Fruit fly (Drosophila melanogaster) whole organism, embryonic: ENCODE results near the gene eEF1alpha2.

Experiments
- Ada2b ChIP-seq: fragments of 200-800 bp; sonication (Bioruptor generic); IDR thresholded peaks from 2 replicates; pipeline ENCODE4 v1.3.6; 2022; ENCODE audit warnings: missing biosample characterization, missing genetic modification characterization
- Asciz ChIP-seq: fragments of 200-800 bp; sonication (Bioruptor generic); optimal IDR thresholded peaks from 2 replicates; lab custom pipeline; 2017; ENCODE audit warnings: missing biosample characterization, mild to moderate bottlenecking, missing genetic modification characterization, missing genetic modification reagents
- Awh ChIP-seq: fragments of 200-800 bp; sonication (Bioruptor generic); IDR thresholded peaks from 2 replicates; pipeline ENCODE4, ENCODE4 v1.3.6; 2022; ENCODE audit warnings: missing biosample characterization, missing genetic modification characterization
- CG12071 ChIP-seq: fragments of 200-800 bp; sonication (Bioruptor generic); optimal IDR thresholded peaks from 3 replicates; lab custom pipeline; 2018; ENCODE audit warnings: missing biosample characterization, mild to moderate bottlenecking, missing genetic modification characterization
- CG12942 ChIP-seq: fragments of 200-800 bp; sonication (Bioruptor generic); optimal IDR thresholded peaks from 3 replicates; lab custom pipeline; 2016; ENCODE audit warnings: missing biosample characterization, missing genetic modification characterization
- CG14667 ChIP-seq: fragments of 200-800 bp; sonication (Bioruptor generic); IDR thresholded peaks from 2 replicates; pipeline ENCODE4 v1.3.6; 2022; ENCODE audit warnings: missing biosample characterization, missing genetic modification characterization
- CG1603 ChIP-seq: fragments of 200-800 bp; sonication (Bioruptor generic); optimal IDR thresholded peaks from 2 replicates; lab custom pipeline; 2019; ENCODE audit warnings: missing biosample characterization, mild to moderate bottlenecking, missing genetic modification characterization, moderate library complexity
- CG17361 ChIP-seq: fragments of 200-800 bp; sonication (Bioruptor generic); IDR thresholded peaks from 3 replicates; pipeline ENCODE4 v1.3.6; 2022; ENCODE audit warnings: missing biosample characterization, missing genetic modification characterization
- CG17568 ChIP-seq: fragments of 200-800 bp; sonication (Bioruptor generic); optimal IDR thresholded peaks from 2 replicates; lab custom pipeline; 2018; ENCODE audit warnings: missing biosample characterization, mild to moderate bottlenecking, missing genetic modification characterization, moderate library complexity
- CG2712 ChIP-seq: fragments of 200-800 bp; optimal IDR thresholded peaks from 3 replicates; lab custom pipeline; 2019; ENCODE audit warnings: missing biosample characterization, mild to moderate bottlenecking, missing genetic modification characterization, moderate library complexity
- CG31388 ChIP-seq: fragments of 200-800 bp; sonication (Bioruptor generic); optimal IDR thresholded peaks from 2 replicates; lab custom pipeline; 2016; ENCODE audit warnings: missing biosample characterization, missing genetic modification characterization
- CG42726 ChIP-seq: fragments of 200-800 bp; sonication (Bioruptor generic); IDR thresholded peaks from 2 replicates; pipeline ENCODE4 v1.3.6; 2022; ENCODE audit warnings: missing biosample characterization, missing genetic modification characterization; ENCODE audit not compliant: partially characterized antibody
- CG4617 ChIP-seq: fragments of 200-800 bp; sonication (Bioruptor generic); optimal IDR thresholded peaks from 3 replicates; lab custom pipeline; 2016; ENCODE audit warnings: missing biosample characterization, missing genetic modification characterization, borderline replicate concordance
- CG4707 ChIP-seq: fragments of 200-800 bp; sonication (Bioruptor generic); optimal IDR thresholded peaks from 2 replicates; lab custom pipeline; 2018; ENCODE audit warnings: missing biosample characterization, mild to moderate bottlenecking, missing genetic modification characterization, moderate library complexity
- CG6683 ChIP-seq: fragments of 200-800 bp; sonication (Bioruptor generic); optimal IDR thresholded peaks from 2 replicates; lab custom pipeline; 2017; ENCODE audit warnings: missing biosample characterization, mild to moderate bottlenecking, missing genetic modification characterization, missing genetic modification reagents
- CG7372 ChIP-seq: fragments of 200-800 bp; sonication (Bioruptor generic); IDR thresholded peaks from 2 replicates; pipeline ENCODE4 v1.3.6; 2022; ENCODE audit warnings: missing biosample characterization, missing genetic modification characterization
- CG7987 ChIP-seq: fragments of 200-800 bp; sonication (Bioruptor generic); optimal IDR thresholded peaks from 2 replicates; lab custom pipeline; 2018; ENCODE audit warnings: missing biosample characterization, mild to moderate bottlenecking, missing genetic modification characterization, moderate library complexity
- CG9727 ChIP-seq: fragments of 200-800 bp; sonication (Bioruptor generic); optimal IDR thresholded peaks from 3 replicates; lab custom pipeline; 2017; ENCODE audit warnings: missing biosample characterization, mild to moderate bottlenecking, missing genetic modification characterization
- Ets97D ChIP-seq: fragments of 200-800 bp; sonication (Bioruptor generic); optimal IDR thresholded peaks from 3 replicates; lab custom pipeline; 2016; ENCODE audit warnings: missing biosample characterization, missing genetic modification characterization
- Hand ChIP-seq: fragments of 200-800 bp; sonication (Bioruptor generic); optimal IDR thresholded peaks from 2 replicates; lab custom pipeline; 2017; ENCODE audit warnings: mild to moderate bottlenecking, missing biosample characterization, missing genetic modification reagents, missing genetic modification characterization
- Lim3 ChIP-seq: fragments of 200-800 bp; sonication (Bioruptor generic); IDR thresholded peaks from 2 replicates; pipeline ENCODE4 v1.3.6; 2022; ENCODE audit warnings: missing biosample characterization, missing genetic modification characterization
- Mad ChIP-seq: fragments of 200-800 bp; sonication (Bioruptor generic); optimal IDR thresholded peaks from 2 replicates; lab custom pipeline; 2016; ENCODE audit warnings: missing biosample characterization, missing genetic modification characterization
- NC2β ChIP-seq: fragments of 200-800 bp; sonication (Bioruptor generic); optimal IDR thresholded peaks from 2 replicates; lab custom pipeline; 2016; ENCODE audit warnings: missing biosample characterization, missing genetic modification characterization
- Oli ChIP-seq: fragments of 200-800 bp; sonication (Bioruptor generic); optimal IDR thresholded peaks from 2 replicates; lab custom pipeline; 2018; ENCODE audit warnings: missing biosample characterization, mild to moderate bottlenecking, missing genetic modification characterization, moderate library complexity
- Rx ChIP-seq: fragments of 200-800 bp; sonication (Bioruptor generic); IDR thresholded peaks from 2 replicates; pipeline ENCODE4 v1.3.6; 2022; ENCODE audit warnings: missing biosample characterization, missing genetic modification characterization
- Spps ChIP-seq: fragments of 200-800 bp; sonication (Bioruptor generic); optimal IDR thresholded peaks from 2 replicates; lab custom pipeline; 2018; ENCODE audit warnings: missing biosample characterization, mild to moderate bottlenecking, missing genetic modification characterization
- Taf1 ChIP-seq: fragments of 200-800 bp; sonication (Bioruptor generic); IDR thresholded peaks from 2 replicates; pipeline ENCODE4 v1.3.6; 2022; ENCODE audit warnings: missing biosample characterization, missing genetic modification characterization
- Vsx1 ChIP-seq: fragments of 200-800 bp; sonication (Bioruptor generic); optimal IDR thresholded peaks from 2 replicates; lab custom pipeline; 2017; ENCODE audit warnings: missing biosample characterization, mild to moderate bottlenecking, missing genetic modification characterization, missing genetic modification reagents
- ab ChIP-seq: fragments of 200-800 bp; sonication (Bioruptor generic); optimal IDR thresholded peaks from 2 replicates; lab custom pipeline; 2016; ENCODE audit warnings: missing biosample characterization, missing genetic modification characterization
- abd-A ChIP-seq: fragments of 200-800 bp; sonication (Bioruptor generic); optimal IDR thresholded peaks from 3 replicates; lab custom pipeline; 2019; ENCODE audit warnings: missing biosample characterization, mild to moderate bottlenecking, missing genetic modification characterization, moderate library complexity
- aop ChIP-seq: fragments of 200-800 bp; sonication (Bioruptor generic); IDR thresholded peaks from 2 replicates; pipeline ENCODE4 v1.3.6; 2022; ENCODE audit warnings: missing biosample characterization, missing genetic modification characterization
- crp ChIP-seq, 2 experiments: fragments of 200-800 bp; sonication (Bioruptor generic); optimal IDR thresholded peaks; 2 replicates in 1 of 2; 3 replicates in 1 of 2; lab custom pipeline; 2017; ENCODE audit warnings: missing biosample characterization in 2 of 2, missing genetic modification characterization in 2 of 2, mild to moderate bottlenecking in 1 of 2, moderate library complexity in 1 of 2
- da ChIP-seq: fragments of 200-800 bp; sonication (Bioruptor generic); optimal IDR thresholded peaks from 2 replicates; lab custom pipeline; 2016; ENCODE audit warnings: missing biosample characterization, missing genetic modification characterization
- dan ChIP-seq: fragments of 200-800 bp; sonication (Bioruptor generic); IDR thresholded peaks from 2 replicates; pipeline ENCODE4 v1.3.6; 2022; ENCODE audit warnings: missing biosample characterization, missing genetic modification characterization
- dmrt11E ChIP-seq: fragments of 200-800 bp; sonication (Bioruptor generic); optimal IDR thresholded peaks from 3 replicates; lab custom pipeline; 2018; ENCODE audit warnings: missing biosample characterization, mild to moderate bottlenecking, missing genetic modification characterization, moderate library complexity
- ems ChIP-seq: fragments of 200-800 bp; sonication (Bioruptor generic); optimal IDR thresholded peaks from 3 replicates; lab custom pipeline; 2016; ENCODE audit warnings: missing biosample characterization, missing genetic modification characterization
- gcm2 ChIP-seq: fragments of 200-800 bp; sonication (Bioruptor generic); optimal IDR thresholded peaks from 2 replicates; lab custom pipeline; 2016; ENCODE audit warnings: missing biosample characterization, missing genetic modification characterization
- ham ChIP-seq: fragments of 200-800 bp; sonication (Bioruptor generic); IDR thresholded peaks from 2 replicates; pipeline ENCODE4 v1.3.6; 2022; ENCODE audit warnings: missing biosample characterization, missing genetic modification characterization
- jigr1 ChIP-seq: fragments of 200-800 bp; sonication (Bioruptor generic); IDR thresholded peaks from 3 replicates; pipeline ENCODE4 v1.3.6; 2022; ENCODE audit warnings: missing biosample characterization, missing genetic modification characterization
- jing ChIP-seq: fragments of 200-800 bp; sonication (Bioruptor generic); optimal IDR thresholded peaks from 2 replicates; lab custom pipeline; 2018; ENCODE audit warnings: missing biosample characterization, mild to moderate bottlenecking, missing genetic modification characterization
- kah ChIP-seq: fragments of 200-800 bp; sonication (Bioruptor generic); optimal IDR thresholded peaks from 2 replicates; lab custom pipeline; 2018; ENCODE audit warnings: missing biosample characterization, mild to moderate bottlenecking, missing genetic modification characterization
- kay ChIP-seq: fragments of 200-800 bp; sonication (Bioruptor generic); optimal IDR thresholded peaks from 2 replicates; lab custom pipeline; 2016; ENCODE audit warnings: missing biosample characterization, missing genetic modification characterization
- lmd ChIP-seq: fragments of 200-800 bp; sonication (Bioruptor generic); IDR thresholded peaks from 2 replicates; pipeline ENCODE4 v1.3.6; 2022; ENCODE audit warnings: missing biosample characterization, missing genetic modification characterization
- maf-S ChIP-seq: fragments of 200-800 bp; sonication (Bioruptor generic); optimal IDR thresholded peaks from 2 replicates; lab custom pipeline; 2016; ENCODE audit warnings: missing biosample characterization, missing genetic modification characterization
- mld ChIP-seq: fragments of 200-800 bp; sonication (Bioruptor generic); IDR thresholded peaks from 3 replicates; pipeline ENCODE4 v1.3.6; 2022; ENCODE audit warnings: missing biosample characterization, missing genetic modification characterization; ENCODE audit not compliant: partially characterized antibody
- pros ChIP-seq: fragments of 200-800 bp; sonication (Bioruptor generic); optimal IDR thresholded peaks from 3 replicates; lab custom pipeline; 2019; ENCODE audit warnings: missing biosample characterization, mild to moderate bottlenecking, missing genetic modification characterization, moderate library complexity
- schlank ChIP-seq: fragments of 200-800 bp; sonication (Bioruptor generic); optimal IDR thresholded peaks from 2 replicates; lab custom pipeline; 2018; ENCODE audit warnings: missing biosample characterization, mild to moderate bottlenecking, missing genetic modification characterization
- ttk ChIP-seq: fragments of 200-800 bp; sonication (Bioruptor generic); IDR thresholded peaks from 2 replicates; pipeline ENCODE4 v2.1.2; 2022; ENCODE audit warnings: missing biosample characterization, missing genetic modification characterization
- vfl ChIP-seq: fragments of 200-800 bp; sonication (Bioruptor generic); optimal IDR thresholded peaks from 2 replicates; lab custom pipeline; 2016; ENCODE audit warnings: missing biosample characterization, missing genetic modification characterization
- wor ChIP-seq: fragments of 200-800 bp; sonication (Bioruptor generic); IDR thresholded peaks from 2 replicates; pipeline ENCODE4 v1.3.6; 2022; ENCODE audit warnings: missing biosample characterization, missing genetic modification characterization

The eEF1alpha2 gene

dm6 chr3R:31706142-31706894, 31.9 kb upstream of the eEF1alpha2 start (continued):
- TF ChIP-seq Ada2b (GFP tag; lab: Robert Waterston, UW) (no peak), vfl (GFP tag; lab: Kevin White, UChicago) (no peak), CG14667 (GFP tag; lab: Robert Waterston, UW) (no peak), Asciz (GFP tag; lab: Kevin White, UChicago) (no peak), Oli (no peak), lmd (no peak), jing (no peak), dmrt11E (tag; lab: Kevin White, UChicago) (peak; percentile 80), dan (GFP tag; lab: Robert Waterston, UW) (peak; percentile 47; the same call in 1 of the 2 replicates), pros (GFP tag; lab: Kevin White, UChicago) (no peak), Rx (GFP tag; lab: Robert Waterston, UW) (peak; percentile 50; the same call in 1 of the 2 replicates), CG4707 (GFP tag; lab: Kevin White, UChicago) (no peak), Vsx1 (GFP tag; lab: Kevin White, UChicago) (no peak), Awh (GFP tag; lab: Robert Waterston, UW) (no peak), CG12942 (GFP tag; lab: Kevin White, UChicago) (no peak), CG6683 (GFP tag; lab: Kevin White, UChicago) (no peak), Hand (GFP tag; lab: Kevin White, UChicago) (no peak), schlank (no peak), crp (GFP tag; optimal IDR thresholded peaks at IDR 0.05; lab: Kevin White, UChicago) (no peak), CG31388 (no peak), CG4617 (GFP tag; lab: Kevin White, UChicago) (no peak), aop (no peak), CG12071 (GFP tag; lab: Kevin White, UChicago) (no peak), abd-A (tag; lab: Kevin White, UChicago) (no peak), CG1603 (tag; lab: Kevin White, UChicago) (peak; percentile 39), CG17361 (peak; percentile 41; the same call in 1 of the 3 replicates), ttk (no peak), kay (GFP tag; lab: Kevin White, UChicago) (no peak), Lim3 (no peak), Spps (peak; percentile 51), ems (no peak), CG7372 (GFP tag; lab: Robert Waterston, UW) (no peak), gcm2 (GFP tag; lab: Kevin White, UChicago) (no peak), NC2β (GFP tag; lab: Kevin White, UChicago) (no peak), CG7987 (GFP tag; lab: Kevin White, UChicago) (no peak), CG2712 (tag; lab: Kevin White, UChicago) (peak; percentile 78), Ets97D (no peak), jigr1 (GFP tag; lab: Robert Waterston, UW) (no peak), maf-S (GFP tag; lab: Kevin White, UChicago) (no peak), CG17568 (GFP tag; lab: Kevin White, UChicago) (no peak), CG42726 (GFP tag; lab: Robert Waterston, UW) (no peak), Taf1 (no peak), mld (GFP tag; lab: Robert Waterston, UW) (no peak), CG9727 (GFP tag; lab: Kevin White, UChicago) (peak; percentile 62), da (GFP tag; lab: Kevin White, UChicago) (no peak), kah (no peak), wor (no peak), ham (no peak), Mad (GFP tag; lab: Kevin White, UChicago) (no peak), ab (GFP tag; lab: Kevin White, UChicago) (no peak)
